Fruit fly (Drosophila melanogaster) whole organism, embryonic: ENCODE data around the gene Fbw5.

Source experiments
- Abd-B ChIP-seq: fragments of 200-800 bp; sonication (Bioruptor generic); optimal IDR thresholded peaks from 2 replicates; lab custom pipeline; 2018; ENCODE audit warnings: missing biosample characterization, mild to moderate bottlenecking, missing genetic modification characterization, moderate library complexity
- Atf6 ChIP-seq: fragments of 200-800 bp; sonication (Bioruptor generic); IDR thresholded peaks from 2 replicates; pipeline ENCODE4 v1.3.6; 2022; ENCODE audit warnings: missing biosample characterization, missing genetic modification characterization
- Bdp1 ChIP-seq: fragments of 200-800 bp; sonication (Bioruptor generic); optimal IDR thresholded peaks from 3 replicates; lab custom pipeline; 2016; ENCODE audit warnings: missing biosample characterization, missing genetic modification characterization
- CG10147 ChIP-seq: fragments of 200-800 bp; sonication (Bioruptor generic); optimal IDR thresholded peaks from 2 replicates; lab custom pipeline; 2019; ENCODE audit warnings: missing biosample characterization, mild to moderate bottlenecking, missing genetic modification characterization, moderate library complexity
- CG11695 ChIP-seq: fragments of 200-800 bp; sonication (Bioruptor generic); IDR thresholded peaks from 3 replicates; pipeline ENCODE4 v1.3.6; 2022; ENCODE audit warnings: missing biosample characterization, missing genetic modification characterization
- CG11696 ChIP-seq: fragments of 200-800 bp; sonication (Bioruptor generic); IDR thresholded peaks from 2 replicates; pipeline ENCODE4 v1.3.6; 2022; ENCODE audit warnings: missing biosample characterization, missing genetic modification characterization
- CG13123 ChIP-seq: fragments of 200-800 bp; sonication (Bioruptor generic); optimal IDR thresholded peaks from 2 replicates; lab custom pipeline; 2016; ENCODE audit warnings: missing biosample characterization, missing genetic modification characterization
- CG15479 ChIP-seq: fragments of 200-800 bp; sonication (Bioruptor generic); optimal IDR thresholded peaks from 3 replicates; lab custom pipeline; 2019; ENCODE audit warnings: missing biosample characterization, mild to moderate bottlenecking, missing genetic modification characterization, moderate library complexity
- CG15696 ChIP-seq: fragments of 200-800 bp; sonication (Bioruptor generic); optimal IDR thresholded peaks from 2 replicates; lab custom pipeline; 2019; ENCODE audit warnings: missing biosample characterization, mild to moderate bottlenecking, missing genetic modification characterization, moderate library complexity
- CG16863 ChIP-seq: fragments of 200-800 bp; sonication (Bioruptor generic); optimal IDR thresholded peaks from 3 replicates; lab custom pipeline; 2016; ENCODE audit warnings: missing biosample characterization, missing genetic modification characterization
- CG17186 ChIP-seq: fragments of 200-800 bp; sonication (Bioruptor generic); optimal IDR thresholded peaks from 3 replicates; lab custom pipeline; 2017; ENCODE audit warnings: missing biosample characterization, missing genetic modification reagents, missing genetic modification characterization
- CG17568 ChIP-seq: fragments of 200-800 bp; sonication (Bioruptor generic); optimal IDR thresholded peaks from 2 replicates; lab custom pipeline; 2018; ENCODE audit warnings: missing biosample characterization, mild to moderate bottlenecking, missing genetic modification characterization, moderate library complexity
- CG2116 ChIP-seq: fragments of 200-800 bp; sonication (Bioruptor generic); optimal IDR thresholded peaks from 3 replicates; lab custom pipeline; 2018; ENCODE audit warnings: missing biosample characterization, mild to moderate bottlenecking, missing genetic modification characterization
- CG30431 ChIP-seq: fragments of 200-800 bp; sonication (Bioruptor generic); optimal IDR thresholded peaks from 2 replicates; lab custom pipeline; 2017; ENCODE audit warnings: missing biosample characterization, missing genetic modification characterization
- CG31224 ChIP-seq: fragments of 200-800 bp; sonication (Bioruptor generic); IDR thresholded peaks from 2 replicates; pipeline ENCODE4 v1.3.6; 2022; ENCODE audit warnings: missing biosample characterization, missing genetic modification characterization
- CG31388 ChIP-seq: fragments of 200-800 bp; sonication (Bioruptor generic); optimal IDR thresholded peaks from 2 replicates; lab custom pipeline; 2016; ENCODE audit warnings: missing biosample characterization, missing genetic modification characterization
- CG32532 ChIP-seq: fragments of 200-800 bp; sonication (Bioruptor generic); IDR thresholded peaks from 2 replicates; pipeline ENCODE4 v1.3.6; 2022; ENCODE audit warnings: missing biosample characterization, missing genetic modification characterization
- CG4328 ChIP-seq: fragments of 200-800 bp; sonication (Bioruptor generic); optimal IDR thresholded peaks from 3 replicates; lab custom pipeline; 2017; ENCODE audit warnings: missing biosample characterization, missing genetic modification reagents, missing genetic modification characterization
- CG5180 ChIP-seq: fragments of 200-800 bp; sonication (Bioruptor generic); optimal IDR thresholded peaks from 3 replicates; lab custom pipeline; 2017; ENCODE audit warnings: missing biosample characterization, missing genetic modification characterization, mild to moderate bottlenecking, moderate library complexity, missing genetic modification reagents
- CG6854 ChIP-seq: fragments of 200-800 bp; sonication (Bioruptor generic); optimal IDR thresholded peaks from 3 replicates; lab custom pipeline; 2017; ENCODE audit warnings: missing biosample characterization, mild to moderate bottlenecking, missing genetic modification characterization
- CG8290 ChIP-seq, 3 experiments: fragments of 200-800 bp; sonication (Bioruptor generic); optimal IDR thresholded peaks; 2 replicates each; lab custom pipeline; 2016 to 2019; ENCODE audit warnings: missing biosample characterization in 3 of 3, missing genetic modification characterization in 3 of 3, mild to moderate bottlenecking in 2 of 3, moderate library complexity in 1 of 3
- CG9876 ChIP-seq: fragments of 200-800 bp; sonication (Bioruptor generic); optimal IDR thresholded peaks from 2 replicates; lab custom pipeline; 2016; ENCODE audit warnings: missing biosample characterization, missing genetic modification characterization
- HHEX ChIP-seq: fragments of 200-800 bp; sonication (Bioruptor generic); optimal IDR thresholded peaks from 3 replicates; lab custom pipeline; 2017; ENCODE audit warnings: missing biosample characterization, mild to moderate bottlenecking, missing genetic modification characterization, missing genetic modification reagents
- Hr39 ChIP-seq: fragments of >200 bp; optimal IDR thresholded peaks from 2 replicates; lab custom pipeline; 2017
- Nf-YC ChIP-seq: fragments of 200-800 bp; optimal IDR thresholded peaks from 3 replicates; lab custom pipeline; 2019; ENCODE audit warnings: missing biosample characterization, mild to moderate bottlenecking, missing genetic modification characterization, moderate library complexity
- Optix ChIP-seq: fragments of 200-800 bp; sonication (Bioruptor generic); IDR thresholded peaks from 3 replicates; pipeline ENCODE4 v1.3.6; 2022; ENCODE audit warnings: missing biosample characterization, missing genetic modification characterization
- Ptx1 ChIP-seq: fragments of 200-800 bp; sonication (Bioruptor generic); IDR thresholded peaks from 2 replicates; pipeline ENCODE4 v1.3.6; 2022; ENCODE audit warnings: missing biosample characterization, missing genetic modification characterization
- Rfx ChIP-seq: fragments of 200-800 bp; sonication (Bioruptor generic); IDR thresholded peaks from 2 replicates; pipeline ENCODE4 v1.3.6; 2022; ENCODE audit warnings: missing biosample characterization, missing genetic modification characterization
- Side ChIP-seq: fragments of 200-800 bp; sonication (Bioruptor generic); optimal IDR thresholded peaks from 2 replicates; lab custom pipeline; 2016; ENCODE audit warnings: missing biosample characterization, missing genetic modification characterization
- aop ChIP-seq: fragments of 200-800 bp; sonication (Bioruptor generic); IDR thresholded peaks from 2 replicates; pipeline ENCODE4 v1.3.6; 2022; ENCODE audit warnings: missing biosample characterization, missing genetic modification characterization
- bcd ChIP-seq: fragments of 200-800 bp; sonication (Bioruptor generic); optimal IDR thresholded peaks from 2 replicates; lab custom pipeline; 2017; ENCODE audit warnings: missing biosample characterization, mild to moderate bottlenecking, missing genetic modification characterization
- br ChIP-seq: fragments of >200 bp; optimal IDR thresholded peaks from 2 replicates; lab custom pipeline; 2017
- bsh ChIP-seq, 2 experiments: fragments of 200-800 bp; sonication (Bioruptor generic); optimal IDR thresholded peaks; 2 replicates each; lab custom pipeline; 2017 to 2018; ENCODE audit warnings: mild to moderate bottlenecking in 2 of 2, missing biosample characterization in 2 of 2, missing genetic modification characterization in 2 of 2, moderate library complexity in 1 of 2
- cas ChIP-seq: fragments of 200-800 bp; sonication (Bioruptor generic); IDR thresholded peaks from 2 replicates; pipeline ENCODE4 v1.3.6; 2022; ENCODE audit warnings: missing biosample characterization, missing genetic modification characterization
- gcm ChIP-seq: fragments of 200-800 bp; sonication (Bioruptor generic); optimal IDR thresholded peaks from 2 replicates; lab custom pipeline; 2019; ENCODE audit warnings: missing biosample characterization, mild to moderate bottlenecking, missing genetic modification characterization, moderate library complexity
- gsb-n ChIP-seq: fragments of 200-800 bp; sonication (Bioruptor generic); optimal IDR thresholded peaks from 3 replicates; lab custom pipeline; 2018; ENCODE audit warnings: missing biosample characterization, mild to moderate bottlenecking, missing genetic modification characterization
- kah ChIP-seq: fragments of 200-800 bp; sonication (Bioruptor generic); optimal IDR thresholded peaks from 2 replicates; lab custom pipeline; 2018; ENCODE audit warnings: missing biosample characterization, mild to moderate bottlenecking, missing genetic modification characterization
- lola ChIP-seq, 3 experiments: fragments of >200 bp in 2 of 3; fragments of 200-800 bp in 1 of 3; sonication (Bioruptor generic) in 1 of 3; optimal IDR thresholded peaks; 2 replicates each; lab custom pipeline; 2017 to 2019; ENCODE audit warnings: missing biosample characterization in 3 of 3, missing genetic modification characterization in 3 of 3, mild to moderate bottlenecking in 1 of 3, moderate library complexity in 1 of 3
- lov ChIP-seq, 2 experiments: fragments of 200-800 bp in 1 of 2; fragments of >200 bp in 1 of 2; sonication (Bioruptor generic) in 1 of 2; IDR thresholded peaks in 1 of 2; optimal IDR thresholded peaks in 1 of 2; 2 replicates in 1 of 2; 3 replicates in 1 of 2; pipeline versions ENCODE4 v1.3.6 to Lab custom; 2017 to 2022; ENCODE audit warnings: missing biosample characterization in 1 of 2, missing genetic modification characterization in 1 of 2
- nom ChIP-seq: fragments of 200-800 bp; sonication (Bioruptor generic); optimal IDR thresholded peaks from 2 replicates; lab custom pipeline; 2017; ENCODE audit warnings: missing biosample characterization, missing genetic modification characterization, mild to moderate bottlenecking, moderate library complexity, missing genetic modification reagents
- p53 ChIP-seq: fragments of 200-800 bp; sonication (Bioruptor generic); optimal IDR thresholded peaks from 2 replicates; lab custom pipeline; 2016; ENCODE audit warnings: missing biosample characterization, missing genetic modification characterization
- prd ChIP-seq, 3 experiments: fragments of >200 bp in 2 of 3; fragments of 200-800 bp in 1 of 3; sonication (Bioruptor generic) in 1 of 3; optimal IDR thresholded peaks in 2 of 3; IDR thresholded peaks in 1 of 3; 2 replicates in 2 of 3; 3 replicates in 1 of 3; pipeline versions ENCODE4 v1.3.6 to Lab custom; 2017 to 2022; ENCODE audit warnings: missing biosample characterization in 1 of 3, missing genetic modification characterization in 1 of 3
- rib ChIP-seq: fragments of 200-800 bp; sonication (Bioruptor generic); IDR thresholded peaks from 2 replicates; pipeline ENCODE4 v1.3.6; 2022; ENCODE audit warnings: missing biosample characterization, missing genetic modification characterization
- scrt ChIP-seq: fragments of 200-800 bp; sonication (Bioruptor generic); optimal IDR thresholded peaks from 2 replicates; lab custom pipeline; 2018; ENCODE audit warnings: missing biosample characterization, mild to moderate bottlenecking, missing genetic modification characterization, moderate library complexity
- tin ChIP-seq: fragments of 200-800 bp; sonication (Bioruptor generic); optimal IDR thresholded peaks from 3 replicates; lab custom pipeline; 2016; ENCODE audit warnings: missing biosample characterization, missing genetic modification characterization
- tio ChIP-seq: fragments of 200-800 bp; sonication (Bioruptor generic); optimal IDR thresholded peaks from 2 replicates; lab custom pipeline; 2017; ENCODE audit warnings: missing biosample characterization, missing genetic modification characterization, inconsistent platforms
- twi ChIP-seq: fragments of 200-800 bp; optimal IDR thresholded peaks from 2 replicates; lab custom pipeline; 2019; ENCODE audit warnings: missing biosample characterization, mild to moderate bottlenecking, missing genetic modification characterization, moderate library complexity
- z ChIP-seq: fragments of 200-800 bp; sonication (Bioruptor generic); IDR thresholded peaks from 3 replicates; pipeline ENCODE4 v1.3.6; 2022; ENCODE audit warnings: missing biosample characterization, missing genetic modification characterization
- zfh2 ChIP-seq: fragments of 200-800 bp; sonication (Bioruptor generic); optimal IDR thresholded peaks from 2 replicates; lab custom pipeline; 2016; ENCODE audit warnings: missing biosample characterization, missing genetic modification characterization

The Fbw5 gene

DNA sequence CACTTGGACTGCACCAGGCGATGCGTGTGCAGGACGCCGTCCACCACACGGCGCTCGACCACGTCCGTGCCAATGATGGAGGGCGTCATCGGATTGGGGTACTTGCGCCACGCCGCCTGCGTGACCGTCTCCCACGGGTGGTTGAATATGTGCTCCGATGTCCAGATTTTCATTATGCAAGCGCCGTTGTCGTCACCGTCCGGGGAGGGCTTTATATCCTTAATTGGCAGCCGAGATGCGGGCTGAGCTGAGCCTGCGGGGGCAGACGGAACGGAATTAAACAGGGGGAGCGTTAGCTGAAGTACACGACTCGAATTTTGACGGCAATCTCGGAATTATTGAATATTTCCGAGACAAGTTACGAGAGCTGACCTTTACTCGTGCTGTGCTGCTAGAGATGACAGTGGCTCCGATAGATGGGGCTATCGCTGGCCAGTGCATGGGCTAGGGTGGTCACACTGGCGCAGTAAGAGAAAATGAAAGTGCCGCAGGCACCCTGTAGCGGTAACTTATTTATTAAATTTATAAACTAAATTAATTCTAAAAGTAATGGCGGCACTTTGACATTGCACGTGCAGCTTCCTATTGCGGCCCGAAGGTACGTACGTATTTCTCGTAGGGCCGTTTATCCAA, 18.1 kb downstream of the Fbw5 start, which contains the start of gene IPIP (continued):
- no peak for TF ChIP-seq cas (GFP tag; lab: Robert Waterston, UW)
- no peak for TF ChIP-seq CG17568 (GFP tag; lab: Kevin White, UChicago)
- no peak for TF ChIP-seq CG11696 (GFP tag; lab: Robert Waterston, UW)
- TF ChIP-seq p53 (GFP tag; lab: Kevin White, UChicago): no peak
- TF ChIP-seq CG32532 (GFP tag; lab: Robert Waterston, UW): peak; percentile 67
- peak; percentile 59 for TF ChIP-seq nom
- TF ChIP-seq CG31388 (GFP tag; lab: Kevin White, UChicago): no peak
- TF ChIP-seq CG16863 (GFP tag; lab: Kevin White, UChicago): no peak
- TF ChIP-seq z: no peak
- no peak for TF ChIP-seq aop (GFP tag; lab: Robert Waterston, UW)
- no peak for TF ChIP-seq CG6854 (GFP tag; lab: Kevin White, UChicago)
- TF ChIP-seq lola (GFP tag; optimal IDR thresholded peaks at IDR 0.05; lab: Kevin White, UChicago): no peak
- peak; percentile 16 for TF ChIP-seq bcd (GFP tag; lab: Kevin White, UChicago)
- TF ChIP-seq Nf-YC: peak; percentile 27
- TF ChIP-seq lov (optimal IDR thresholded peaks at IDR 0.05; lab: Kevin White, UChicago): no peak
- peak; percentile 60; the same call in 1 of the 3 replicates for TF ChIP-seq lov (GFP tag; IDR thresholded peaks at IDR 0.05; lab: Robert Waterston, UW)
- TF ChIP-seq Rfx (GFP tag; lab: Robert Waterston, UW): peak; percentile 74
- TF ChIP-seq Hr39 (lab: Kevin White, UChicago): no peak
- TF ChIP-seq CG17186 (GFP tag; lab: Kevin White, UChicago): peak; percentile 49
- no peak for TF ChIP-seq HHEX (GFP tag; lab: Kevin White, UChicago)
- TF ChIP-seq CG2116 (GFP tag; lab: Kevin White, UChicago): peak; percentile 10
- no peak for TF ChIP-seq CG11695 (GFP tag; lab: Robert Waterston, UW)
- TF ChIP-seq tio: no peak
- TF ChIP-seq bsh (GFP tag; optimal IDR thresholded peaks at IDR 0.05; lab: Kevin White, UChicago): peak in 1 of 2 experiments; percentile 3
- no peak for TF ChIP-seq kah (GFP tag; lab: Kevin White, UChicago)
- no peak for TF ChIP-seq gsb-n (tag; lab: Kevin White, UChicago)
- TF ChIP-seq prd (optimal IDR thresholded peaks at IDR 0.05; lab: Kevin White, UChicago): no peak
- TF ChIP-seq prd (GFP tag; IDR thresholded peaks at IDR 0.05; lab: Robert Waterston, UW): peak; percentile 44; the same call in 1 of the 3 replicates
- TF ChIP-seq CG10147 (GFP tag; lab: Kevin White, UChicago): no peak
- TF ChIP-seq CG15479 (GFP tag; lab: Kevin White, UChicago): no peak
- TF ChIP-seq Bdp1 (GFP tag; lab: Kevin White, UChicago): peak; percentile 57
- TF ChIP-seq Atf6 (GFP tag; lab: Robert Waterston, UW): no peak
- no peak for TF ChIP-seq CG4328 (GFP tag; lab: Kevin White, UChicago)
- peak; percentile 47 for TF ChIP-seq Ptx1
- TF ChIP-seq CG9876 (GFP tag; lab: Kevin White, UChicago): no peak
- TF ChIP-seq CG13123 (GFP tag; lab: Kevin White, UChicago): no peak
- no peak for TF ChIP-seq CG15696 (tag; lab: Kevin White, UChicago)
- TF ChIP-seq br (lab: Kevin White, UChicago): no peak
- peak; percentile 9 for TF ChIP-seq zfh2 (GFP tag; lab: Kevin White, UChicago)
- no peak for TF ChIP-seq rib
- TF ChIP-seq CG5180 (GFP tag; lab: Kevin White, UChicago): no peak
- no peak for TF ChIP-seq twi (tag; lab: Kevin White, UChicago)
- TF ChIP-seq tin (GFP tag; lab: Kevin White, UChicago): no peak
- TF ChIP-seq scrt (GFP tag; lab: Kevin White, UChicago): no peak
- TF ChIP-seq CG30431 (GFP tag; lab: Kevin White, UChicago): no peak
- no peak for TF ChIP-seq gcm (GFP tag; lab: Kevin White, UChicago)
- no peak for TF ChIP-seq Side (GFP tag; lab: Kevin White, UChicago)
- no peak for TF ChIP-seq Abd-B (GFP tag; lab: Kevin White, UChicago)
- TF ChIP-seq CG31224: no peak
- TF ChIP-seq Optix (GFP tag; lab: Robert Waterston, UW): no peak
- no peak for TF ChIP-seq CG8290 (GFP tag; optimal IDR thresholded peaks at IDR 0.05; lab: Kevin White, UChicago)
- peak in 1 of 2 experiments; percentile 66 for TF ChIP-seq CG8290 (tag; optimal IDR thresholded peaks at IDR 0.05; lab: Kevin White, UChicago)
